Worm (Caenorhabditis elegans): Measurements from ENCODE around the gene scyl-1.

scyl-1 gene

DNA sequence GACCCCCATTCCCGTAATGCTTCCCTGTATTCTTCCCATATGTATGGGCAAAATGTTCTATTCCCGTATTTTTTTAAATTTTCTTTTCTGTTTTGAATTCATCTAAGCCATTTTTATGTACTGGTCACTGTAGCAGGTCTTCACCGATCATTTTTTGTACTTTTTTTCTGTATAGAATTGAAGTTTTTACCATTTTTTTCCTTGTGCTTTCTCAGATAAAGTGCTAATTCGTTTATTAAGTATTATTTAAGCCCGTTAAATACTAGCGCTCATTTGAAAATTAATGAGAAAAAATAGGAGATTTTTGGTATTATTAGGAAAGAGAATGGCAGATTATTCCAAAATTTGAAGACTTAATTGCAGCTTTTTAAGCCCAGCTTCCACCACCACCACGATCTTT, 34.8 kb downstream of the scyl-1 start:
- TF ChIP-seq hmg-4 (GFP tag; optimal IDR thresholded peaks at IDR 0.05) = no peak
- TF ChIP-seq tbx-11 (GFP tag; IDR thresholded peaks at IDR 0.05) = no peak
- TF ChIP-seq flt-1 (GFP tag; IDR thresholded peaks at IDR 0.05) = no peak
- TF ChIP-seq scrt-1 (GFP tag; IDR thresholded peaks at IDR 0.05) = no peak
- no peak for TF ChIP-seq ceh-13 (GFP tag; optimal IDR thresholded peaks at IDR 0.05)
- TF ChIP-seq hnd-1 (tag; optimal IDR thresholded peaks at IDR 0.05) = no peak
- no peak for TF ChIP-seq sea-1 (GFP tag; conservative IDR thresholded peaks at IDR 0.05)
- TF ChIP-seq pes-1 (GFP tag; IDR thresholded peaks at IDR 0.05) = no peak

DNA sequence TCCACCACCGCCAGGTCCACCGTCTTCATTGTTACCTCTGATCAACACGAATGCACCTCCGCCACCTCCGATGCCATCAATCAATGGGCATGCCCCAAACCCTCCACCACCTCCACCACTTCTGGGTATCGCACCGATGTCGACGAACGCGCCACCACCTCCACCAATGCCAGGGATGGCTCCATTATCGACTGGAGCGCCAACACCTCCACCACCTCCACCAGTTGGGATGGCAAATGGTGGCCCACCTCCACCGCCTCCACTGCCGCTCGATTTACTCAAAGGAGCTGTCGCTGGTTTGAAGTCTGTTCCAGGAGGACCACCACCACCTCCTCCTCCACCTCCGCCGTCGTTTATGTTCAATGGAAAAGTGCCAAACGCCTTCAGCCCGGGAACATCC, 37.1 kb downstream of the scyl-1 start:
- TF ChIP-seq ceh-13 (GFP tag; optimal IDR thresholded peaks at IDR 0.05) (no peak), F13C5.2 (tag; optimal IDR thresholded peaks at IDR 0.05) (no peak), aly-1 (tag; optimal IDR thresholded peaks at IDR 0.05) (no peak), sea-1 (GFP tag; conservative IDR thresholded peaks at IDR 0.05) (no peak), tbx-37 (GFP tag; conservative IDR thresholded peaks at IDR 0.05) (no peak), tbx-11 (GFP tag; IDR thresholded peaks at IDR 0.05) (no peak), tra-4 (tag; optimal IDR thresholded peaks at IDR 0.05) (no peak), hnd-1 (tag; optimal IDR thresholded peaks at IDR 0.05) (no peak), pes-1 (GFP tag; IDR thresholded peaks at IDR 0.05) (no peak), hmbx-1 (tag; optimal IDR thresholded peaks at IDR 0.05) (no peak), flt-1 (GFP tag; IDR thresholded peaks at IDR 0.05) (no peak)

DNA sequence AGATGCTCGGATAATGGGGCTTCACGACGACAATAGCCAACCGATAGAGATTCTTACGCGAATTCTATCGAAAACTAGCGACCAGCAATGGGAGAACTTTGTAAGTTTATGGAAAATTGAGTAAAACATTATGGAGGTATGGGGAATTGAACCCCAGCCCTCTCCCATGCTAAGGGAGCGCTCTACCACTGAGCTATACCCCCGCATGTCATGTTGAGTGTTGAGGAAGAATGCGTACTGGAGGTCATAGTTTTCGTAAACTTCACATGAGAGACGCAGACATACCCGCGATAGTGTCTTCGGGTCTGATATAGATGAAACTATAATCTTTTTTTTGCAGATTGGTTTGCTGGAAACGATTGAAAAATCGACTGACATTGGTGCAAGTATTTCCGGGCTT, 38.1 kb downstream of the scyl-1 start:
- peak; percentile 88 for TF ChIP-seq aly-1 (tag; optimal IDR thresholded peaks at IDR 0.05)
- peak; percentile 86 for TF ChIP-seq B0310.2 (tag; optimal IDR thresholded peaks at IDR 0.05)
- TF ChIP-seq hnd-1 (tag; optimal IDR thresholded peaks at IDR 0.05) = peak; percentile 82
- TF ChIP-seq ceh-13 (GFP tag; optimal IDR thresholded peaks at IDR 0.05) = peak; percentile 76
- TF ChIP-seq scrt-1 (GFP tag; IDR thresholded peaks at IDR 0.05) = peak; percentile 91
- peak; percentile 88 for TF ChIP-seq tbx-11 (GFP tag; IDR thresholded peaks at IDR 0.05)
- peak; percentile 86 for TF ChIP-seq ets-7 (tag; optimal IDR thresholded peaks at IDR 0.05)
- TF ChIP-seq flt-1 (GFP tag; IDR thresholded peaks at IDR 0.05) = peak; percentile 89
- peak; percentile 88 for TF ChIP-seq hmg-4 (GFP tag; optimal IDR thresholded peaks at IDR 0.05)
- peak; percentile 84 for TF ChIP-seq ceh-36 (tag; optimal IDR thresholded peaks at IDR 0.05)
- TF ChIP-seq tra-4 (tag; optimal IDR thresholded peaks at IDR 0.05) = peak; percentile 8
- peak; percentile 92 for TF ChIP-seq pes-1 (GFP tag; IDR thresholded peaks at IDR 0.05)
- TF ChIP-seq hmbx-1 (tag; optimal IDR thresholded peaks at IDR 0.05) = peak; percentile 68
- no peak for TF ChIP-seq ama-1 (optimal IDR thresholded peaks at IDR 0.05)
- peak; percentile 70 for TF ChIP-seq F13C5.2 (tag; optimal IDR thresholded peaks at IDR 0.05)
- TF ChIP-seq sea-1 (GFP tag; conservative IDR thresholded peaks at IDR 0.05) = peak; percentile 89
- peak; percentile 83 for TF ChIP-seq tbx-37 (GFP tag; conservative IDR thresholded peaks at IDR 0.05)

DNA sequence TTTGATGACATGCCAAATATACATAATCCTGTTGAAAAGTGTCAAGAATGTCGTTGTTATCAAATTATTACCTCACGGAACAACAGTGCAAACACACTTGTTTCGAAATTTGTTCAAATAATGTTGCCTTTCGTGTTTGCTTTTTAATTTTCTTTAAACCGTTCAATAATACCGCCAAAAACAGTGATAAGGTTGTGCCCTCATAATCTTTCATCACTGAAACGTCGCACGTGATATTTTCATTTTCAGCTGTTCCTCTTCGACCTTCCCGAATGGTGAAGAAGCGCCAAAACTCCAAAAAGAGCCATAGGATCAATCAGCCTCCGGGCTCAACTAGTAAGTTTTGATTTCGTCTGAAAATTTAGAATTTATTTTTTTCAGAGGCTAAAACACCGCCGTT, 39.5 kb downstream of the scyl-1 start, which contains the start of gene inft-2:
Gene inft-2, plus strand, starts transcription at position 248 of the 400 bp plus-strand sequence.
- TF ChIP-seq tra-4 (tag; optimal IDR thresholded peaks at IDR 0.05) (no peak), tbx-11 (GFP tag; IDR thresholded peaks at IDR 0.05) (no peak), hmg-4 (GFP tag; optimal IDR thresholded peaks at IDR 0.05) (no peak), ets-7 (tag; optimal IDR thresholded peaks at IDR 0.05) (no peak), ceh-36 (tag; optimal IDR thresholded peaks at IDR 0.05) (no peak), ama-1 (optimal IDR thresholded peaks at IDR 0.05) (no peak), pes-1 (GFP tag; IDR thresholded peaks at IDR 0.05) (no peak), tbx-37 (GFP tag; conservative IDR thresholded peaks at IDR 0.05) (no peak), hnd-1 (tag; optimal IDR thresholded peaks at IDR 0.05) (no peak), F13C5.2 (tag; optimal IDR thresholded peaks at IDR 0.05) (no peak), ceh-13 (GFP tag; optimal IDR thresholded peaks at IDR 0.05) (no peak), hmbx-1 (tag; optimal IDR thresholded peaks at IDR 0.05) (no peak), flt-1 (GFP tag; IDR thresholded peaks at IDR 0.05) (no peak), scrt-1 (GFP tag; IDR thresholded peaks at IDR 0.05) (no peak), sea-1 (GFP tag; conservative IDR thresholded peaks at IDR 0.05) (no peak), aly-1 (tag; optimal IDR thresholded peaks at IDR 0.05) (no peak), B0310.2 (tag; optimal IDR thresholded peaks at IDR 0.05) (no peak)

DNA sequence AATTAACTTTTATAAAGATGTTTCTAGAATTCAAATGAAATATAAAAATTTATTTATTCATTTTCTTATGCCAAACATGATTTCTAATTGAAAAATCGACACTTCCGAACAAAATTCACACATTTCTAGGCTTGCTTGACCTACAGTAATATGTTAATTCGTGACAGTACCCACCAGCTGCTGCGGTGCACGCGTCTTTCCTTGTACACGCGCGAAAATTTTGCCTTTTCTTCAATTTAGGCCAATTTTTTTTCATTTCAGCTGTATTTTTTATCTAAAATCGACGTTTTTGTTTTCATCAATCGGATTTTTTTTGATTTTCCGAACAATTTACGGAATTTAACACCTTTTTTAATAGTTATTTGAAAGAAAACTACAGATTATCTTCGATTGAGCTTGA, 41.5 kb downstream of the scyl-1 start:
- TF ChIP-seq hmg-4 (GFP tag; optimal IDR thresholded peaks at IDR 0.05) (no peak), aly-1 (tag; optimal IDR thresholded peaks at IDR 0.05) (no peak), flt-1 (GFP tag; IDR thresholded peaks at IDR 0.05) (no peak), ets-7 (tag; optimal IDR thresholded peaks at IDR 0.05) (no peak), hnd-1 (tag; optimal IDR thresholded peaks at IDR 0.05) (no peak), B0310.2 (tag; optimal IDR thresholded peaks at IDR 0.05) (no peak), tbx-11 (GFP tag; IDR thresholded peaks at IDR 0.05) (no peak), hmbx-1 (tag; optimal IDR thresholded peaks at IDR 0.05) (no peak), tra-4 (tag; optimal IDR thresholded peaks at IDR 0.05) (no peak), pes-1 (GFP tag; IDR thresholded peaks at IDR 0.05) (no peak), F13C5.2 (tag; optimal IDR thresholded peaks at IDR 0.05) (no peak), ceh-13 (GFP tag; optimal IDR thresholded peaks at IDR 0.05) (no peak), ama-1 (optimal IDR thresholded peaks at IDR 0.05) (no peak), scrt-1 (GFP tag; IDR thresholded peaks at IDR 0.05) (no peak)

DNA sequence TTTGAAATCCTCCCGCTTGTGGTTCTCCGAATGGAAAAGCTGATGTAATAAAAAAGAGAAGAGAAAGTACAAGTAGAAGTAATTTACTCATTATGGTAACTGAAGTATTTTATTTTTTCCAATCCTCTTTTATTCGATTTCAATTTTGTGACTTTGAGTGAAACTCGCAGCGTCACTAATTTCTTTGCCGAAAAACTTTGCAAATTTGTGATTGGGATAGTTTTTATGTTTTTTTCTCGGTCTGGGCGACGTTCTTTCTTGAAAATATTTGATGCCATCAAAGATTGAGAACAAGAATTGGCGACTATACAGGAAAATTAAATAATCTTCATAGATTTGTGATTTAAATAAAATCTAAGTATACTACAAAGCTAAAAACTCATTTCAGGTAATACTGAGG, 42.0 kb downstream of the scyl-1 start, which contains the start of gene far-4:
Gene far-4, minus strand, starts transcription at position 101 of the 400 bp plus-strand sequence.
- TF ChIP-seq hmbx-1 (tag; optimal IDR thresholded peaks at IDR 0.05) = no peak
- no peak for TF ChIP-seq aly-1 (tag; optimal IDR thresholded peaks at IDR 0.05)
- no peak for TF ChIP-seq scrt-1 (GFP tag; IDR thresholded peaks at IDR 0.05)
- no peak for TF ChIP-seq F13C5.2 (tag; optimal IDR thresholded peaks at IDR 0.05)
- no peak for TF ChIP-seq hnd-1 (tag; optimal IDR thresholded peaks at IDR 0.05)
- no peak for TF ChIP-seq flt-1 (GFP tag; IDR thresholded peaks at IDR 0.05)
- no peak for TF ChIP-seq B0310.2 (tag; optimal IDR thresholded peaks at IDR 0.05)
- TF ChIP-seq tra-4 (tag; optimal IDR thresholded peaks at IDR 0.05) = no peak

DNA sequence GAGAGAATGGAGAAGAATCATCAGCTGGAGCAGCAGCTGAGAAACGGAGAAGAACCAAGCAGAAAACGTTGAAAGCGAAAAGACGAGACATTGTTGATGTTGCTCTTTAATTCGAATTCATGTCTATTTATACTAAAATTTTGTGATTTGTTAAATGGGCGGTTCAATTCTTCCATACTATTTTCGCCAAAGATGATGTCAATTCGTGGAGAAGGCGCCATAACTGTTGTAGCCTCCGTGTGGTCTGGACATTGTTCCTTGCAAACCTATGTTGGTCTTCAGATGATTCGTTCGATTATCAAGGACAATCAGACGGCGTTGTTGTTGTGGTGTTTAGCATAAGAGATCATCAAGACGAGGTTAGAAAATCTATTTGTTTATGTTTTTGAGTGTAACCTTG, 44.1 kb downstream of the scyl-1 start, which contains the start of gene far-3:
Gene far-3, minus strand, starts transcription at position 101 of the 400 bp plus-strand sequence.
- TF ChIP-seq aly-1 (tag; optimal IDR thresholded peaks at IDR 0.05) (no peak), tra-4 (tag; optimal IDR thresholded peaks at IDR 0.05) (no peak), tbx-37 (GFP tag; conservative IDR thresholded peaks at IDR 0.05) (no peak), flt-1 (GFP tag; IDR thresholded peaks at IDR 0.05) (no peak), sea-1 (GFP tag; conservative IDR thresholded peaks at IDR 0.05) (no peak), F13C5.2 (tag; optimal IDR thresholded peaks at IDR 0.05) (no peak), ama-1 (optimal IDR thresholded peaks at IDR 0.05) (no peak)
